Worm (Caenorhabditis elegans): ENCODE data around the gene sam-10.

The sam-10 gene

ce11 chrII:13330359-13330758 lies at the start of gene sam-10:
Gene sam-10, minus strand, starts transcription at chrII:13330525.
- peak; percentile 66 for TF ChIP-seq set-16 (GFP tag; IDR thresholded peaks at IDR 0.05)
- no peak for TF ChIP-seq ztf-7 (tag; optimal IDR thresholded peaks at IDR 0.05)
- TF ChIP-seq mdt-29 (GFP tag; IDR thresholded peaks at IDR 0.05): no peak
- no peak for TF ChIP-seq ceh-62 (tag; optimal IDR thresholded peaks at IDR 0.05)
- no peak for TF ChIP-seq lin-29 (GFP tag; IDR thresholded peaks at IDR 0.05)

- TF ChIP-seq arid-1 (GFP tag; conservative IDR thresholded peaks at IDR 0.05) (no peak), D1046.2 (GFP tag; IDR thresholded peaks at IDR 0.05) (no peak), daf-19 (GFP tag; conservative IDR thresholded peaks at IDR 0.05) (no peak), nhr-48 (tag; optimal IDR thresholded peaks at IDR 0.05) (no peak), mes-2 (tag; optimal IDR thresholded peaks at IDR 0.05; ENCODE audit: poor library complexity, severe bottlenecking) (no peak), nhr-76 (tag; optimal IDR thresholded peaks at IDR 0.05) (no peak), set-16 (GFP tag; IDR thresholded peaks at IDR 0.05) (no peak), nhr-10 (tag; optimal IDR thresholded peaks at IDR 0.05) (no peak), fos-1 (tag; optimal IDR thresholded peaks at IDR 0.05) (no peak), madf-9 (GFP tag; conservative IDR thresholded peaks at IDR 0.05) (no peak), zip-11 (GFP tag; IDR thresholded peaks at IDR 0.05) (no peak), attf-4 (tag; optimal IDR thresholded peaks at IDR 0.05) (no peak), nhr-6 (tag; optimal IDR thresholded peaks at IDR 0.05) (no peak)
Measured at ce11 chrII:13376112-13376511, 45.8 kb upstream of the sam-10 start, which contains the start of gene Y48C3A.12. Gene Y48C3A.12, plus strand, starts transcription at chrII:13376412.

ce11 chrII:13369231-13369630 lies 38.9 kb upstream of the sam-10 start, which contains the start of gene Y48C3A.20:
Gene Y48C3A.20, plus strand, starts transcription at chrII:13369607.
- no peak for TF ChIP-seq egl-27 (tag; optimal IDR thresholded peaks at IDR 0.05)
- TF ChIP-seq daf-8 (GFP tag; IDR thresholded peaks at IDR 0.05): no peak
- no peak for TF ChIP-seq zag-1 (tag; optimal IDR thresholded peaks at IDR 0.05)
- TF ChIP-seq dpl-1 (GFP tag; optimal IDR thresholded peaks at IDR 0.05): peak; percentile 81
- TF ChIP-seq F49E8.2 (tag; optimal IDR thresholded peaks at IDR 0.05; ENCODE audit: borderline replicate concordance): no peak
- no peak for TF ChIP-seq nhr-42 (GFP tag; IDR thresholded peaks at IDR 0.05)
- TF ChIP-seq nhr-28 (tag; optimal IDR thresholded peaks at IDR 0.05): peak; percentile 33
- TF ChIP-seq tra-1 (GFP tag; IDR thresholded peaks at IDR 0.05): no peak
- TF ChIP-seq nhr-6 (tag; optimal IDR thresholded peaks at IDR 0.05): peak; percentile 8
- no peak for TF ChIP-seq duxl-1 (tag; optimal IDR thresholded peaks at IDR 0.05; ENCODE audit: poor library complexity)
- peak; percentile 11 for TF ChIP-seq spr-1 (tag; optimal IDR thresholded peaks at IDR 0.05)
- peak; percentile 32 for TF ChIP-seq hlh-30 (tag; optimal IDR thresholded peaks at IDR 0.05; ENCODE audit: insufficient read depth)
- TF ChIP-seq ama-1 (optimal IDR thresholded peaks at IDR 0.05): no peak
- TF ChIP-seq hlh-11 (tag; optimal IDR thresholded peaks at IDR 0.05): no peak
- no peak for TF ChIP-seq cey-2 (tag; optimal IDR thresholded peaks at IDR 0.05; ENCODE audit: borderline replicate concordance, insufficient read depth)
- TF ChIP-seq nhr-25 (tag; optimal IDR thresholded peaks at IDR 0.05; ENCODE audit: borderline replicate concordance, insufficient read depth): no peak
- TF ChIP-seq nhr-48 (tag; optimal IDR thresholded peaks at IDR 0.05): no peak
- no peak for TF ChIP-seq skn-1 (tag; optimal IDR thresholded peaks at IDR 0.05)
- no peak for TF ChIP-seq spr-3 (GFP tag; optimal IDR thresholded peaks at IDR 0.05)
- TF ChIP-seq daf-12 (tag; optimal IDR thresholded peaks at IDR 0.05): no peak
- no peak for TF ChIP-seq saeg-2 (GFP tag; IDR thresholded peaks at IDR 0.05)
- no peak for TF ChIP-seq F26F4.8 (GFP tag; conservative IDR thresholded peaks at IDR 0.05)
- no peak for TF ChIP-seq lin-29 (GFP tag; IDR thresholded peaks at IDR 0.05)
- TF ChIP-seq tag-97 (GFP tag; IDR thresholded peaks at IDR 0.05): no peak
- peak; percentile 73 for TF ChIP-seq mep-1 (tag; optimal IDR thresholded peaks at IDR 0.05)
- TF ChIP-seq snpc-4 (tag; optimal IDR thresholded peaks at IDR 0.05): no peak
- no peak for TF ChIP-seq madf-9 (GFP tag; conservative IDR thresholded peaks at IDR 0.05)
- no peak for TF ChIP-seq mes-2 (tag; optimal IDR thresholded peaks at IDR 0.05; ENCODE audit: poor library complexity, severe bottlenecking)
- TF ChIP-seq daf-16 (GFP tag; optimal IDR thresholded peaks at IDR 0.05): no peak
- peak; percentile 53 for TF ChIP-seq daf-16 (tag; optimal IDR thresholded peaks at IDR 0.05)
- TF ChIP-seq ceh-62 (tag; optimal IDR thresholded peaks at IDR 0.05): no peak
- no peak for TF ChIP-seq lir-3 (tag; optimal IDR thresholded peaks at IDR 0.05)
- peak; percentile 72 for TF ChIP-seq dve-1 (tag; optimal IDR thresholded peaks at IDR 0.05; ENCODE audit: insufficient read depth)
- no peak for TF ChIP-seq arid-1 (GFP tag; conservative IDR thresholded peaks at IDR 0.05)
- TF ChIP-seq pha-4 (GFP tag; IDR thresholded peaks at IDR 0.05): 0 out of 2 replicates have a peak, but pooled peaks have one; percentile 36
- peak; percentile 82 for TF ChIP-seq pha-4 (tag; optimal IDR thresholded peaks at IDR 0.05)
- peak; percentile 71 for TF ChIP-seq lin-38 (GFP tag; IDR thresholded peaks at IDR 0.05)
- TF ChIP-seq fos-1 (tag; optimal IDR thresholded peaks at IDR 0.05): no peak
